Worm (Caenorhabditis elegans) whole organism, L4 larva: Measurements from ENCODE around the gene F16G10.8.

ENCODE experiments used
- dmd-9 ChIP-seq: fragments of 200-800 bp; sonication (Bioruptor generic); IDR thresholded peaks from 2 replicates; pipeline ENCODE4 v1.3.6; 2022; ENCODE audit warnings: missing genetic modification reagents, missing genetic modification characterization, missing compliant biosample characterization
- dve-1 ChIP-seq: sonication (generic microtip); optimal IDR thresholded peaks from 2 replicates; lab custom pipeline; 2017; ENCODE audit warnings: antibody characterized with exemption, mild to moderate bottlenecking, missing genetic modification characterization, missing compliant biosample characterization; ENCODE audit not compliant: insufficient read depth
- egl-27 ChIP-seq: sonication (generic microtip); optimal IDR thresholded peaks from 3 replicates; lab custom pipeline; 2017; ENCODE audit warnings: missing biosample characterization, missing genetic modification reagents, missing genetic modification characterization
- lin-13 ChIP-seq: fragments of 150-350 bp; optimal IDR thresholded peaks from 2 replicates; lab custom pipeline; 2014; ENCODE audit warnings: missing biosample characterization, missing genetic modification reagents, missing genetic modification characterization
- mdt-29 ChIP-seq: fragments of 200-800 bp; sonication (Bioruptor generic); IDR thresholded peaks from 2 replicates; pipeline ENCODE4 v1.3.6; 2022; ENCODE audit warnings: missing genetic modification reagents, missing genetic modification characterization, missing compliant biosample characterization
- nhr-11 ChIP-seq: fragments of 150-350 bp; optimal IDR thresholded peaks from 2 replicates; lab custom pipeline; 2014; ENCODE audit warnings: missing biosample characterization, missing genetic modification characterization
- nhr-77 ChIP-seq: fragments of 150-350 bp; optimal IDR thresholded peaks from 2 replicates; lab custom pipeline; 2014; ENCODE audit warnings: missing biosample characterization, missing genetic modification characterization
- skn-1 ChIP-seq: fragments of 150-350 bp; optimal IDR thresholded peaks from 2 replicates; lab custom pipeline; 2014; ENCODE audit warnings: missing biosample characterization, missing genetic modification characterization
- unc-62 ChIP-seq, 3 experiments: fragments of 150-350 bp in 1 of 3; sonication (generic microtip); optimal IDR thresholded peaks in 2 of 3; peaks in 1 of 3; 1 replicate in 1 of 3; 2 replicates in 2 of 3; lab custom pipeline; 2014 to 2017; ENCODE audit warnings: missing biosample characterization in 3 of 3, missing genetic modification characterization in 3 of 3, missing genetic modification reagents in 3 of 3, missing genotype in 1 of 3
- zip-11 ChIP-seq: fragments of 200-800 bp; sonication (Bioruptor generic); IDR thresholded peaks from 2 replicates; pipeline ENCODE4 v1.3.6; 2022; ENCODE audit warnings: missing genetic modification characterization, missing compliant biosample characterization
- zip-2 ChIP-seq: fragments of 150-350 bp; optimal IDR thresholded peaks from 2 replicates; lab custom pipeline; 2014; ENCODE audit warnings: missing biosample characterization, missing genetic modification characterization
- ztf-11 ChIP-seq: fragments of 150-350 bp; optimal IDR thresholded peaks from 2 replicates; lab custom pipeline; 2014; ENCODE audit warnings: missing biosample characterization, missing genetic modification characterization

DNA sequence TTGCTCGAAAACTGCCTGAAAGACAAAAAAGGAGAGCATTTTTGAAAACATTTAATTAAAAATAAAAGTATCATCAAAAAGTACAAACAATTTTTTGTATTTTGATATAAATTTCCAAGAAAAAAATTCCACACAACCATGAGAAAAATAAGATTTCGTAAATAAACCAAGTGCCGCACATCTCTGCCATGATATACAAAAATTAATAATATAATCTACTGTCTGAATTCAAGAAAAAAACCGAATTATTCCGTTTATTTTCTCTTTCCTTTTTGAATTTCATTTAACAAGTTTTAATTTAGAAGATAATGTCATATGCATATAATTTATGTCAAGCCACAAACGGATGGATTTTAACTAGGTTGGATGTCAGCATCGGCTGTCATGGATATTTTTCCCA, 38.7 kb upstream of the F16G10.8 start, which contains the start of gene F42G2.2:
- TF ChIP-seq zip-2 (tag; lab: Kevin White, UChicago) (no peak), nhr-11 (no peak), zip-11 (no peak), unc-62 (GFP tag; optimal IDR thresholded peaks at IDR 0.05 in 1 of 2; lab: Kevin White, UChicago) (no peak), unc-62 (tag; optimal IDR thresholded peaks at IDR 0.05; lab: Kevin White, UChicago) (no peak), ztf-11 (tag; lab: Kevin White, UChicago) (no peak), dve-1 (tag; lab: Kevin White, UChicago) (no peak), skn-1 (no peak), nhr-77 (tag; lab: Kevin White, UChicago) (no peak), mdt-29 (GFP tag; lab: Robert Waterston, UW) (no peak), lin-13 (GFP tag; lab: Kevin White, UChicago) (no peak), egl-27 (tag; lab: Kevin White, UChicago) (no peak), dmd-9 (GFP tag; lab: Robert Waterston, UW) (no peak)
